Worm (Caenorhabditis elegans) whole organism, L4 larva: ENCODE measurements around the gene srj-19.
"Not testable (repeated sequence)": the region's sequence is repeated elsewhere in the genome, so short reads cannot be mapped to it uniquely, and the experiment has no call there.

Experiments
- ctbp-1 ChIP-seq: fragments of 200-800 bp; sonication (Bioruptor generic); IDR thresholded peaks from 2 replicates; pipeline ENCODE4 v1.3.6; 2022; ENCODE audit warnings: missing genetic modification reagents, missing genetic modification characterization, missing compliant biosample characterization
- dmd-8 ChIP-seq: fragments of 200-800 bp; sonication (Bioruptor generic); IDR thresholded peaks from 2 replicates; pipeline ENCODE4 v1.3.6; 2022; ENCODE audit warnings: missing genetic modification characterization, missing compliant biosample characterization
- madf-5 ChIP-seq, 2 experiments: fragments of 200-800 bp; sonication (Bioruptor generic); IDR thresholded peaks; 2 replicates each; pipeline ENCODE4 v1.3.6; 2022; ENCODE audit warnings: missing compliant biosample characterization in 2 of 2, missing genetic modification characterization in 2 of 2
- nhr-102 ChIP-seq: sonication (generic microtip); optimal IDR thresholded peaks from 2 replicates; lab custom pipeline; 2016; ENCODE audit warnings: mild to moderate bottlenecking, missing genetic modification characterization, moderate library complexity, missing compliant biosample characterization
- skn-1 ChIP-seq: fragments of 150-350 bp; optimal IDR thresholded peaks from 2 replicates; lab custom pipeline; 2014; ENCODE audit warnings: missing biosample characterization, missing genetic modification characterization
- ztf-11 ChIP-seq: fragments of 150-350 bp; optimal IDR thresholded peaks from 2 replicates; lab custom pipeline; 2014; ENCODE audit warnings: missing biosample characterization, missing genetic modification characterization

srj-19 gene

ce11 chrV:2561390-2561789 lies 9.2 kb downstream of the srj-19 start, which contains the start of gene gst-10:
TSS of gene gst-10 (plus strand) at chrV:2561690.
- not testable (repeated sequence) for TF ChIP-seq skn-1; ctbp-1; dmd-8 (GFP tag; lab: Robert Waterston, UW)

- not testable (repeated sequence) for TF ChIP-seq nhr-102; madf-5 (GFP tag; IDR thresholded peaks at IDR 0.05; lab: Robert Waterston, UW); ztf-11 (tag; lab: Kevin White, UChicago)
- TF ChIP-seq, all 104 proteins: peak for 0; not testable (repeated sequence) for 104
Observed at ce11 chrV:2536309-2536708, 34.2 kb downstream of the srj-19 start, which contains the start of gene Y45G12C.10. TSS of gene Y45G12C.10 (minus strand) at chrV:2536409.
